Fruit fly (Drosophila melanogaster) whole organism, prepupa: ENCODE results near the gene U2af38.

ENCODE experiments used
- Blimp-1 ChIP-seq: fragments of 200-800 bp; sonication (Bioruptor generic); optimal IDR thresholded peaks from 3 replicates; lab custom pipeline; 2017; ENCODE audit warnings: missing biosample characterization, missing genetic modification characterization, mild to moderate bottlenecking, moderate library complexity, missing genetic modification reagents
- CG10669 ChIP-seq: fragments of 200-800 bp; sonication (Bioruptor generic); optimal IDR thresholded peaks from 3 replicates; lab custom pipeline; 2018; ENCODE audit warnings: missing biosample characterization, mild to moderate bottlenecking, missing genetic modification characterization, moderate library complexity
- CG15336 ChIP-seq: fragments of 200-800 bp; sonication (Bioruptor generic); IDR thresholded peaks from 2 replicates; pipeline ENCODE4 v1.3.6; 2022; ENCODE audit warnings: missing biosample characterization, missing genetic modification characterization
- CG1621 ChIP-seq: fragments of 200-800 bp; sonication (Bioruptor generic); optimal IDR thresholded peaks from 3 replicates; lab custom pipeline; 2018; ENCODE audit warnings: missing biosample characterization, mild to moderate bottlenecking, missing genetic modification characterization
- CG3032 ChIP-seq: fragments of 200-800 bp; optimal IDR thresholded peaks from 2 replicates; lab custom pipeline; 2019; ENCODE audit warnings: missing biosample characterization, mild to moderate bottlenecking, missing genetic modification characterization, moderate library complexity
- CG31627 ChIP-seq: fragments of 200-800 bp; sonication (Bioruptor generic); optimal IDR thresholded peaks from 3 replicates; lab custom pipeline; 2016; ENCODE audit warnings: missing biosample characterization, missing genetic modification characterization
- CG32006 ChIP-seq: fragments of 200-800 bp; sonication (Bioruptor generic); optimal IDR thresholded peaks from 3 replicates; lab custom pipeline; 2017; ENCODE audit warnings: missing biosample characterization, mild to moderate bottlenecking, missing genetic modification characterization
- CG34406 ChIP-seq: fragments of 200-800 bp; sonication (Bioruptor generic); optimal IDR thresholded peaks from 3 replicates; lab custom pipeline; 2016; ENCODE audit warnings: missing biosample characterization, missing genetic modification characterization
- CG3919 ChIP-seq: fragments of 200-800 bp; sonication (Bioruptor generic); optimal IDR thresholded peaks from 3 replicates; lab custom pipeline; 2016; ENCODE audit warnings: missing biosample characterization, missing genetic modification characterization
- CG4318 ChIP-seq: fragments of 200-800 bp; sonication (Bioruptor generic); optimal IDR thresholded peaks from 3 replicates; lab custom pipeline; 2017; ENCODE audit warnings: missing biosample characterization, mild to moderate bottlenecking, missing genetic modification characterization
- CG6163 ChIP-seq: fragments of 200-800 bp; sonication (Bioruptor generic); IDR thresholded peaks from 3 replicates; pipeline ENCODE4 v1.3.6; 2022; ENCODE audit warnings: missing biosample characterization, missing genetic modification characterization
- CG6276 ChIP-seq: fragments of 200-800 bp; sonication (Bioruptor generic); optimal IDR thresholded peaks from 2 replicates; lab custom pipeline; 2017; ENCODE audit warnings: missing biosample characterization, mild to moderate bottlenecking, missing genetic modification characterization
- CG6792 ChIP-seq: fragments of 200-800 bp; sonication (Bioruptor generic); optimal IDR thresholded peaks from 3 replicates; lab custom pipeline; 2016; ENCODE audit warnings: missing biosample characterization, missing genetic modification characterization
- CG6808 ChIP-seq: fragments of 200-800 bp; sonication (Bioruptor generic); optimal IDR thresholded peaks from 3 replicates; lab custom pipeline; 2017; ENCODE audit warnings: missing biosample characterization, missing genetic modification characterization, mild to moderate bottlenecking, moderate library complexity, missing genetic modification reagents
- CG6854 ChIP-seq: fragments of 200-800 bp; sonication (Bioruptor generic); optimal IDR thresholded peaks from 2 replicates; lab custom pipeline; 2017; ENCODE audit warnings: missing biosample characterization, mild to moderate bottlenecking, missing genetic modification characterization
- CG8119 ChIP-seq: fragments of 200-800 bp; sonication (Bioruptor generic); IDR thresholded peaks from 3 replicates; pipeline ENCODE4 v1.3.6; 2022; ENCODE audit warnings: missing biosample characterization, missing genetic modification characterization
- Eip78C ChIP-seq: fragments of 200-800 bp; sonication (Bioruptor generic); peaks from one replicate; lab custom pipeline; 2016; ENCODE audit warnings: missing biosample characterization, missing genetic modification characterization
- Eip93F ChIP-seq: fragments of 200-800 bp; sonication (Bioruptor generic); optimal IDR thresholded peaks from 2 replicates; lab custom pipeline; 2016; ENCODE audit warnings: missing biosample characterization, mild to moderate bottlenecking, missing genetic modification characterization
- Ets21C ChIP-seq: fragments of 200-800 bp; sonication (Bioruptor generic); optimal IDR thresholded peaks from 3 replicates; lab custom pipeline; 2016; ENCODE audit warnings: missing biosample characterization, missing genetic modification characterization
- Ets96B ChIP-seq: fragments of 200-800 bp; optimal IDR thresholded peaks from 2 replicates; lab custom pipeline; 2019; ENCODE audit warnings: missing biosample characterization, mild to moderate bottlenecking, missing genetic modification characterization, moderate library complexity
- Gug ChIP-seq: fragments of 200-800 bp; sonication (Bioruptor generic); IDR thresholded peaks from 2 replicates; pipeline ENCODE4 v1.3.6; 2022; ENCODE audit warnings: missing biosample characterization, missing genetic modification characterization
- Hr38 ChIP-seq: sonication (Bioruptor generic); optimal IDR thresholded peaks from 2 replicates; lab custom pipeline; 2016; ENCODE audit warnings: missing biosample characterization, missing genetic modification characterization
- Hr39 ChIP-seq: fragments of 200-800 bp; sonication (Bioruptor generic); optimal IDR thresholded peaks from 2 replicates; lab custom pipeline; 2016; ENCODE audit warnings: missing biosample characterization, missing genetic modification characterization
- Met ChIP-seq: fragments of 200-800 bp; sonication (Bioruptor generic); optimal IDR thresholded peaks from 3 replicates; lab custom pipeline; 2016; ENCODE audit warnings: missing biosample characterization, missing genetic modification characterization
- OdsH ChIP-seq: fragments of 200-800 bp; sonication (Bioruptor generic); optimal IDR thresholded peaks from 3 replicates; lab custom pipeline; 2016; ENCODE audit warnings: missing biosample characterization, missing genetic modification characterization
- Smox ChIP-seq: fragments of 200-800 bp; sonication (Bioruptor generic); optimal IDR thresholded peaks from 3 replicates; lab custom pipeline; 2016; ENCODE audit warnings: missing biosample characterization, missing genetic modification characterization
- Sox14 ChIP-seq: fragments of 200-800 bp; sonication (Bioruptor generic); optimal IDR thresholded peaks from 3 replicates; lab custom pipeline; 2016; ENCODE audit warnings: missing biosample characterization, missing genetic modification characterization
- Sox15 ChIP-seq: fragments of 200-800 bp; sonication (Bioruptor generic); optimal IDR thresholded peaks from 3 replicates; lab custom pipeline; 2016; ENCODE audit warnings: missing biosample characterization, missing genetic modification characterization
- acj6 ChIP-seq: fragments of 200-800 bp; sonication (Bioruptor generic); optimal IDR thresholded peaks from 3 replicates; lab custom pipeline; 2016; ENCODE audit warnings: missing biosample characterization, missing genetic modification characterization
- cyc ChIP-seq: fragments of 200-800 bp; sonication (Bioruptor generic); optimal IDR thresholded peaks from 3 replicates; lab custom pipeline; 2016; ENCODE audit warnings: missing biosample characterization, missing genetic modification characterization
- dac ChIP-seq: fragments of 200-800 bp; sonication (Bioruptor generic); optimal IDR thresholded peaks from 2 replicates; lab custom pipeline; 2017; ENCODE audit warnings: missing biosample characterization, mild to moderate bottlenecking, missing genetic modification characterization
- dsx ChIP-seq: fragments of 200-800 bp; optimal IDR thresholded peaks from 3 replicates; lab custom pipeline; 2019; ENCODE audit warnings: missing biosample characterization, mild to moderate bottlenecking, missing genetic modification characterization, moderate library complexity; ENCODE audit not compliant: poor library complexity, severe bottlenecking
- eg ChIP-seq: fragments of 200-800 bp; sonication (Bioruptor generic); IDR thresholded peaks from 3 replicates; pipeline ENCODE4 v1.3.6; 2022; ENCODE audit warnings: missing biosample characterization, missing genetic modification characterization
- esn ChIP-seq: fragments of 200-800 bp; sonication (Bioruptor generic); optimal IDR thresholded peaks from 2 replicates; lab custom pipeline; 2016; ENCODE audit warnings: missing biosample characterization, mild to moderate bottlenecking, missing genetic modification characterization, moderate library complexity
- fd59A ChIP-seq: fragments of 200-800 bp; sonication (Bioruptor generic); optimal IDR thresholded peaks from 2 replicates; lab custom pipeline; 2017; ENCODE audit warnings: missing biosample characterization, mild to moderate bottlenecking, missing genetic modification characterization, missing genetic modification reagents
- fd85E ChIP-seq: fragments of 200-800 bp; sonication (Bioruptor generic); optimal IDR thresholded peaks from 3 replicates; lab custom pipeline; 2016; ENCODE audit warnings: missing biosample characterization, missing genetic modification characterization
- fkh ChIP-seq: fragments of 200-800 bp; sonication (Bioruptor generic); optimal IDR thresholded peaks from 3 replicates; lab custom pipeline; 2017; ENCODE audit warnings: missing biosample characterization, mild to moderate bottlenecking, missing genetic modification characterization, moderate library complexity
- lz ChIP-seq: fragments of 200-800 bp; sonication (Bioruptor generic); optimal IDR thresholded peaks from 3 replicates; lab custom pipeline; 2016; ENCODE audit warnings: missing biosample characterization, missing genetic modification characterization
- net ChIP-seq: fragments of 200-800 bp; sonication (Bioruptor generic); optimal IDR thresholded peaks from 3 replicates; lab custom pipeline; 2016; ENCODE audit warnings: missing biosample characterization, missing genetic modification characterization
- pdm3 ChIP-seq: fragments of 200-800 bp; sonication (Bioruptor generic); optimal IDR thresholded peaks from 3 replicates; lab custom pipeline; 2016; ENCODE audit warnings: missing biosample characterization, missing genetic modification characterization
- salr ChIP-seq, 2 experiments: fragments of 200-800 bp; sonication (Bioruptor generic); optimal IDR thresholded peaks; 3 replicates each; lab custom pipeline; 2016 to 2018; ENCODE audit warnings: missing biosample characterization in 2 of 2, missing genetic modification characterization in 2 of 2, mild to moderate bottlenecking in 1 of 2
- spab ChIP-seq: fragments of 200-800 bp; sonication (Bioruptor generic); optimal IDR thresholded peaks from 2 replicates; lab custom pipeline; 2017; ENCODE audit warnings: missing biosample characterization, mild to moderate bottlenecking, missing genetic modification characterization, missing genetic modification reagents
- ss ChIP-seq, 2 experiments: fragments of 200-800 bp; sonication (Bioruptor generic); optimal IDR thresholded peaks; 2 replicates in 1 of 2; 3 replicates in 1 of 2; lab custom pipeline; 2017 to 2018; ENCODE audit warnings: mild to moderate bottlenecking in 2 of 2, missing biosample characterization in 2 of 2, missing genetic modification characterization in 2 of 2, moderate library complexity in 1 of 2
- svp ChIP-seq: fragments of 200-800 bp; sonication (Bioruptor generic); peaks from one replicate; lab custom pipeline; 2016; ENCODE audit warnings: missing biosample characterization, missing genetic modification characterization
- topi ChIP-seq: fragments of 200-800 bp; sonication (Bioruptor generic); optimal IDR thresholded peaks from 3 replicates; lab custom pipeline; 2016; ENCODE audit warnings: missing biosample characterization, missing genetic modification characterization
- vri ChIP-seq: fragments of 200-800 bp; sonication (Bioruptor generic); optimal IDR thresholded peaks from 3 replicates; lab custom pipeline; 2016; ENCODE audit warnings: missing biosample characterization, mild to moderate bottlenecking, missing genetic modification characterization

U2af38 gene

DNA sequence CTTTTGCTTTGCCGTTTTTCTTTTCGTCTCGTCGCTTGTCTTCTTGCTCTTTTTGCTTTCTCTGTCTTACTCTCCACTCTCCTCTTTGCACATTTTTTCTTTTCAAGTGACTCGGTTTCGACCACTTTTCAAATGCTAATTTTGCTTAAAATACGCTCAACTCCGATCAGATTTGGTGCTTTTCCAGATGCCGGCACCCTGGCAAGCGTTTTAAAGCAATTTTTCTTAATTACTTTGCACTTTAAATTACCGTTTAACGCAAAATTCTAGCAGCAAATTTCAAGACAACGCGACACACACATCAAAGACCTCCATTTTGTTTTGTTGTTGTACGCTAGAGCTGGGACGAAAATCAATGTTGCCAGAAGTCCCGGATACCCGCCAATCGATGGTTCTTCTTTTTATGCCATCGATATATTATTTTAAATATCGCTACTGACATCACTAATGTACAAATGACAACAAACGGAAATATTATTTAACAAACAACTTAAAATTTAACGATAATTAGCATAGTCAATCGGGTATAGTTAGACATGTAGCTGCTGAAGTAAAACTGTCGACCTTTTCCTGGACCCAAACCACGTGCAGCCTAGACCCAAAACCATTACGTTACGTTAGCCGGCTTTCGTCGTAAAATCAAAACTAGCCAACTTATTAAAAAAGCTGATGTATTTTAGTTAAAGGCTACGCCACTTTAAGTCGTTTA lies 43.8 kb downstream of the U2af38 start, which contains the start of gene kis (continued):
- TF ChIP-seq CG10669 (GFP tag; lab: Kevin White, UChicago) = no peak
- TF ChIP-seq CG3919 (GFP tag; lab: Kevin White, UChicago) = peak; percentile 40
- TF ChIP-seq fkh = peak; percentile 61
- peak; percentile 38 to 53 for TF ChIP-seq ss (GFP tag; optimal IDR thresholded peaks at IDR 0.05; lab: Kevin White, UChicago)
- no peak for TF ChIP-seq dac (GFP tag; lab: Kevin White, UChicago)
- peak; percentile 17 for TF ChIP-seq topi (GFP tag; lab: Kevin White, UChicago)
- TF ChIP-seq Hr38 (GFP tag; lab: Kevin White, UChicago) = no peak
- TF ChIP-seq Gug (GFP tag; lab: Robert Waterston, UW) = no peak
- TF ChIP-seq Ets21C = no peak
- TF ChIP-seq Hr39 (GFP tag; lab: Kevin White, UChicago) = peak; percentile 30
- peak; percentile 22 for TF ChIP-seq Ets96B
- TF ChIP-seq CG32006 (GFP tag; lab: Kevin White, UChicago) = peak; percentile 25
- no peak for TF ChIP-seq spab (GFP tag; lab: Kevin White, UChicago)
- TF ChIP-seq CG15336 = no peak
- no peak for TF ChIP-seq Met (GFP tag; lab: Kevin White, UChicago)
- TF ChIP-seq Sox14 (GFP tag; lab: Kevin White, UChicago) = peak; percentile 73
- no peak for TF ChIP-seq cyc (GFP tag; lab: Kevin White, UChicago)
- TF ChIP-seq CG6276 (GFP tag; lab: Kevin White, UChicago) = peak; percentile 57
- no peak for TF ChIP-seq CG6792 (GFP tag; lab: Kevin White, UChicago)
- peak; percentile 43 for TF ChIP-seq CG6808 (GFP tag; lab: Kevin White, UChicago)
- TF ChIP-seq CG34406 (GFP tag; lab: Kevin White, UChicago) = no peak
- no peak for TF ChIP-seq Eip93F (GFP tag; lab: Kevin White, UChicago)
- TF ChIP-seq pdm3 (GFP tag; lab: Kevin White, UChicago) = no peak
- TF ChIP-seq esn (GFP tag; lab: Kevin White, UChicago) = peak; percentile 47

- peak; percentile 61 for TF ChIP-seq dac (GFP tag; lab: Kevin White, UChicago)
- TF ChIP-seq net (GFP tag; lab: Kevin White, UChicago) = peak; percentile 63
- TF ChIP-seq Hr39 (GFP tag; lab: Kevin White, UChicago) = peak; percentile 23
- TF ChIP-seq CG1621 (tag; lab: Kevin White, UChicago) = peak; percentile 9
- TF ChIP-seq vri (GFP tag; lab: Kevin White, UChicago) = no peak
- peak; percentile 34 to 85 for TF ChIP-seq salr (GFP tag; optimal IDR thresholded peaks at IDR 0.05; lab: Kevin White, UChicago)
- TF ChIP-seq Ets21C = peak; percentile 34
- peak; percentile 26 for TF ChIP-seq CG3032 (tag; lab: Kevin White, UChicago)
- peak; percentile 36 for TF ChIP-seq CG31627 (GFP tag; lab: Kevin White, UChicago)
- peak; percentile 75 for TF ChIP-seq OdsH (GFP tag; lab: Kevin White, UChicago)
- no peak for TF ChIP-seq Smox
- TF ChIP-seq lz = peak; percentile 4
- TF ChIP-seq acj6 = peak; percentile 61
- TF ChIP-seq eg = peak; percentile 64; the same call in 2 of the 3 replicates
- peak; percentile 71 for TF ChIP-seq CG8119
- TF ChIP-seq cyc (GFP tag; lab: Kevin White, UChicago) = peak; percentile 39
- TF ChIP-seq CG6854 (GFP tag; lab: Kevin White, UChicago) = peak; percentile 56
- TF ChIP-seq fd59A = peak; percentile 14
- no peak for TF ChIP-seq Hr38 (GFP tag; lab: Kevin White, UChicago)
- TF ChIP-seq Sox15 (GFP tag; lab: Kevin White, UChicago) = no peak
- peak; percentile 42 for TF ChIP-seq CG3919 (GFP tag; lab: Kevin White, UChicago)
- TF ChIP-seq CG6163 (GFP tag; lab: Robert Waterston, UW) = peak; percentile 38
- TF ChIP-seq Blimp-1 = no peak
- peak; percentile 23 for TF ChIP-seq dsx (GFP tag; lab: Kevin White, UChicago)
- peak; percentile 75 for TF ChIP-seq pdm3 (GFP tag; lab: Kevin White, UChicago)
- peak; percentile 74 for TF ChIP-seq CG4318 (GFP tag; lab: Kevin White, UChicago)
- no peak for TF ChIP-seq fd85E (GFP tag; lab: Kevin White, UChicago)
- TF ChIP-seq Eip78C (GFP tag; lab: Kevin White, UChicago) = peak; percentile 91
- TF ChIP-seq esn (GFP tag; lab: Kevin White, UChicago) = peak; percentile 21
- peak; percentile 67 for TF ChIP-seq svp (GFP tag; lab: Kevin White, UChicago)
- TF ChIP-seq Met (GFP tag; lab: Kevin White, UChicago) = peak; percentile 48
These were observed 45.2 kb downstream of the U2af38 start for dm6 chr2L:249048-249825.
